Worm (Caenorhabditis elegans) whole organism, young adult: Measurements from ENCODE around the gene sut-1.

ENCODE experiments used
- F49E8.2 ChIP-seq: sonication (generic microtip); optimal IDR thresholded peaks from 3 replicates; lab custom pipeline; 2017; ENCODE audit warnings: missing genetic modification characterization, mild to moderate bottlenecking, missing compliant biosample characterization, antibody characterized with exemption, moderate library complexity; ENCODE audit not compliant: insufficient read depth
- F52B5.7 ChIP-seq: sonication (generic microtip); optimal IDR thresholded peaks from 2 replicates; lab custom pipeline; 2016; ENCODE audit warnings: mild to moderate bottlenecking, missing genetic modification characterization, missing compliant biosample characterization
- attf-5 ChIP-seq: fragments of 200-800 bp; sonication (Bioruptor generic); optimal IDR thresholded peaks from 2 replicates; lab custom pipeline; 2018; ENCODE audit warnings: mild to moderate bottlenecking, missing genetic modification characterization, missing compliant biosample characterization
- ceh-27 ChIP-seq: fragments of 200-800 bp; sonication (Bioruptor generic); optimal IDR thresholded peaks from 2 replicates; lab custom pipeline; 2018; ENCODE audit warnings: mild to moderate bottlenecking, missing genetic modification characterization, moderate library complexity, missing compliant biosample characterization
- ceh-91 ChIP-seq: fragments of 200-800 bp; sonication (Bioruptor generic); IDR thresholded peaks from 2 replicates; pipeline ENCODE4 v1.3.6; 2022; ENCODE audit warnings: missing genetic modification reagents, missing genetic modification characterization, missing compliant biosample characterization
- mxl-1 ChIP-seq: sonication (generic microtip); optimal IDR thresholded peaks from 2 replicates; lab custom pipeline; 2016; ENCODE audit warnings: missing genetic modification characterization, missing compliant biosample characterization
- nfyb-1 ChIP-seq: fragments of 200-800 bp; sonication (Bioruptor generic); IDR thresholded peaks from 2 replicates; pipeline ENCODE4 v1.3.6; 2022; ENCODE audit warnings: missing genetic modification reagents, missing genetic modification characterization, missing compliant biosample characterization
- pha-4 ChIP-seq: fragments of 150-350 bp; sonication (generic microtip); optimal IDR thresholded peaks from 2 replicates; lab custom pipeline; 2014; ENCODE audit warnings: missing biosample characterization, missing genetic modification reagents, missing genetic modification characterization
- xnd-1 ChIP-seq: sonication (generic microtip); optimal IDR thresholded peaks from 2 replicates; lab custom pipeline; 2016; ENCODE audit warnings: missing genotype, missing genetic modification reagents, missing genetic modification characterization, missing compliant biosample characterization
- ztf-18 ChIP-seq: sonication (generic microtip); optimal IDR thresholded peaks from 2 replicates; lab custom pipeline; 2016; ENCODE audit warnings: missing genotype, mild to moderate bottlenecking, missing genetic modification characterization, missing compliant biosample characterization

DNA sequence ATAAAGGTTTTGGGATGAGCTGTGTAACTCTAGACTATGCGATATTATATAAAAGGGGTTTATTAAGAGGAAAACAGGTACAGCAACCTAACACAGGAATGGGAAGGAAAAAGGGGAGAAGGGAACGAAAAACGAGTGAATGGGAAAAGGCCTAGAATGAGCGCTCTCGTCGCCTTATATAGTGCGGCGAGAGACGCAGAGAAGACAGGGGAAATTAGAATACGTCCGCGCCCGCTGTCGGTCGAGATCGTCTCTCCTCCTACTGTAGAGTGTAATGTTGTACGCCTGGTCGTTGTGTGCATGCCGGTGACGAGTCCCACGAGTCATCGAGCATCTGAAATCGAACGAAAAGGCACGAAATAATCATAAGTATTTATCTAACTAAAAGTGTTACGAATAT, 30.2 kb upstream of the sut-1 start:
- TF ChIP-seq F49E8.2 (no peak), ztf-18 (tag; lab: Kevin White, UChicago) (no peak), F52B5.7 (tag; lab: Kevin White, UChicago) (no peak), ceh-27 (GFP tag; lab: Kevin White, UChicago) (no peak), ceh-91 (GFP tag; lab: Robert Waterston, UW) (no peak), nfyb-1 (GFP tag; lab: Robert Waterston, UW) (no peak), pha-4 (tag; lab: Kevin White, UChicago) (no peak), xnd-1 (tag; lab: Kevin White, UChicago) (peak; percentile 71), attf-5 (GFP tag; lab: Kevin White, UChicago) (no peak), mxl-1 (tag; lab: Kevin White, UChicago) (no peak)
